Worm (Caenorhabditis elegans) whole organism, early embryonic: ENCODE measurements around the gene twk-39.

Source experiments
- B0310.2 ChIP-seq: sonication (generic microtip); optimal IDR thresholded peaks from 2 replicates; lab custom pipeline; 2016; ENCODE audit warnings: mild to moderate bottlenecking, missing genetic modification characterization, missing compliant biosample characterization
- F13C5.2 ChIP-seq: sonication (generic microtip); optimal IDR thresholded peaks from 2 replicates; lab custom pipeline; 2017; ENCODE audit warnings: mild to moderate bottlenecking, missing genetic modification characterization, inconsistent platforms, missing compliant biosample characterization
- aly-1 ChIP-seq: sonication (generic microtip); optimal IDR thresholded peaks from 2 replicates; lab custom pipeline; 2016; ENCODE audit warnings: missing genetic modification characterization, missing compliant biosample characterization
- ama-1 ChIP-seq: fragments of 150-350 bp; optimal IDR thresholded peaks from 2 replicates; lab custom pipeline; 2014
- ceh-13 ChIP-seq: fragments of 200-800 bp; sonication (Bioruptor generic); optimal IDR thresholded peaks from 2 replicates; lab custom pipeline; 2018; ENCODE audit warnings: mild to moderate bottlenecking, missing genetic modification characterization, missing compliant biosample characterization
- ceh-36 ChIP-seq: sonication (generic microtip); optimal IDR thresholded peaks from 2 replicates; lab custom pipeline; 2016; ENCODE audit warnings: missing genetic modification characterization, inconsistent platforms, missing compliant biosample characterization
- ets-7 ChIP-seq: sonication (generic microtip); optimal IDR thresholded peaks from 2 replicates; lab custom pipeline; 2016; ENCODE audit warnings: missing genotype, missing genetic modification characterization, missing compliant biosample characterization
- flt-1 ChIP-seq: fragments of 200-800 bp; sonication (Bioruptor generic); IDR thresholded peaks from 2 replicates; pipeline ENCODE4 v1.3.6; 2022; ENCODE audit warnings: missing genetic modification characterization, missing compliant biosample characterization
- hmbx-1 ChIP-seq: sonication (generic microtip); optimal IDR thresholded peaks from 2 replicates; lab custom pipeline; 2016; ENCODE audit warnings: mild to moderate bottlenecking, missing genetic modification characterization, missing compliant biosample characterization
- hmg-4 ChIP-seq: fragments of 200-800 bp; sonication (Bioruptor generic); optimal IDR thresholded peaks from 2 replicates; lab custom pipeline; 2018; ENCODE audit warnings: mild to moderate bottlenecking, missing genetic modification characterization, missing compliant biosample characterization
- hnd-1 ChIP-seq: sonication (generic microtip); optimal IDR thresholded peaks from 2 replicates; lab custom pipeline; 2016; ENCODE audit warnings: missing genetic modification characterization, missing compliant biosample characterization
- pes-1 ChIP-seq: fragments of 200-800 bp; sonication (Bioruptor generic); IDR thresholded peaks from 2 replicates; pipeline ENCODE4 v1.3.6; 2022; ENCODE audit warnings: missing genetic modification reagents, missing genetic modification characterization, missing compliant biosample characterization
- scrt-1 ChIP-seq: fragments of 200-800 bp; sonication (Bioruptor generic); IDR thresholded peaks from 2 replicates; pipeline ENCODE4 v1.3.6; 2022; ENCODE audit warnings: missing genetic modification characterization, missing compliant biosample characterization
- sea-1 ChIP-seq: fragments of 200-800 bp; sonication (Bioruptor generic); conservative IDR thresholded peaks from 2 replicates; pipeline ENCODE4 v1.3.6; 2022; ENCODE audit warnings: missing genetic modification characterization, missing compliant biosample characterization
- tbx-11 ChIP-seq: fragments of 200-800 bp; sonication (Bioruptor generic); IDR thresholded peaks from 2 replicates; pipeline ENCODE4 v1.3.6; 2022; ENCODE audit warnings: missing genetic modification characterization, missing compliant biosample characterization
- tbx-37 ChIP-seq: fragments of 200-800 bp; sonication (Bioruptor generic); conservative IDR thresholded peaks from 2 replicates; pipeline ENCODE4 v1.3.6; 2022; ENCODE audit warnings: missing genetic modification reagents, missing genetic modification characterization, missing compliant biosample characterization
- tra-4 ChIP-seq: sonication (generic microtip); optimal IDR thresholded peaks from 2 replicates; lab custom pipeline; 2017; ENCODE audit warnings: missing genetic modification characterization, missing compliant biosample characterization

The twk-39 gene

ce11 chrIII:11822407-11822806 lies 26.9 kb downstream of the twk-39 start, which contains the start of gene maa-1:
maa-1 (minus strand) TSS chrIII:11822526.
- TF ChIP-seq ceh-13 (GFP tag; lab: Kevin White, UChicago) (no peak), hnd-1 (tag; lab: Kevin White, UChicago) (no peak)

ce11 chrIII:11823260-11823659 lies 27.7 kb downstream of the twk-39 start, which contains the start of gene C18D11.3:
C18D11.3 (plus strand) TSS chrIII:11823448.
- no peak for TF ChIP-seq B0310.2 (tag; lab: Kevin White, UChicago)
- no peak for TF ChIP-seq ama-1 (lab: Kevin White, UChicago)
- peak; percentile 64 for TF ChIP-seq F13C5.2 (tag; lab: Kevin White, UChicago)

- TF ChIP-seq ceh-13 (GFP tag; lab: Kevin White, UChicago) (no peak), ets-7 (tag; lab: Kevin White, UChicago) (no peak), tbx-37 (GFP tag; lab: Robert Waterston, UW) (no peak)
These were observed 28.5 kb downstream of the twk-39 start for ce11 chrIII:11824088-11824487.

ce11 chrIII:11824580-11824979 lies 29.0 kb downstream of the twk-39 start:
- TF ChIP-seq ceh-36 (tag; lab: Kevin White, UChicago): no peak
- no peak for TF ChIP-seq ceh-13 (GFP tag; lab: Kevin White, UChicago)
- TF ChIP-seq tbx-11 (GFP tag; lab: Robert Waterston, UW): no peak
- TF ChIP-seq pes-1 (GFP tag; lab: Robert Waterston, UW): no peak
- no peak for TF ChIP-seq hmbx-1 (tag; lab: Kevin White, UChicago)
- no peak for TF ChIP-seq flt-1 (GFP tag; lab: Robert Waterston, UW)
- TF ChIP-seq hnd-1 (tag; lab: Kevin White, UChicago): no peak
- TF ChIP-seq sea-1: no peak
- TF ChIP-seq ets-7 (tag; lab: Kevin White, UChicago): no peak
- TF ChIP-seq F13C5.2 (tag; lab: Kevin White, UChicago): no peak
- TF ChIP-seq ama-1 (lab: Kevin White, UChicago): no peak
- no peak for TF ChIP-seq tbx-37 (GFP tag; lab: Robert Waterston, UW)
- TF ChIP-seq B0310.2 (tag; lab: Kevin White, UChicago): no peak
- no peak for TF ChIP-seq aly-1 (tag; lab: Kevin White, UChicago)
- TF ChIP-seq hmg-4 (GFP tag; lab: Kevin White, UChicago): no peak
- no peak for TF ChIP-seq scrt-1
- TF ChIP-seq tra-4 (tag; lab: Kevin White, UChicago): no peak

ce11 chrIII:11825654-11826053 lies 30.1 kb downstream of the twk-39 start:
- no peak for TF ChIP-seq B0310.2 (tag; lab: Kevin White, UChicago)
- TF ChIP-seq tra-4 (tag; lab: Kevin White, UChicago): no peak
- TF ChIP-seq F13C5.2 (tag; lab: Kevin White, UChicago): peak; percentile 10
- TF ChIP-seq hmbx-1 (tag; lab: Kevin White, UChicago): no peak
- no peak for TF ChIP-seq ceh-36 (tag; lab: Kevin White, UChicago)
- peak; percentile 8 for TF ChIP-seq hmg-4 (GFP tag; lab: Kevin White, UChicago)
- no peak for TF ChIP-seq ceh-13 (GFP tag; lab: Kevin White, UChicago)
- TF ChIP-seq aly-1 (tag; lab: Kevin White, UChicago): no peak
- 0 out of 2 replicates have a peak, but pooled peaks have one; percentile 10 for TF ChIP-seq tbx-11 (GFP tag; lab: Robert Waterston, UW)
- no peak for TF ChIP-seq tbx-37 (GFP tag; lab: Robert Waterston, UW)
- 0 out of 2 replicates have a peak, but pooled peaks have one; percentile 32 for TF ChIP-seq flt-1 (GFP tag; lab: Robert Waterston, UW)
- TF ChIP-seq ama-1 (lab: Kevin White, UChicago): no peak
- TF ChIP-seq hnd-1 (tag; lab: Kevin White, UChicago): no peak
- TF ChIP-seq sea-1: 0 out of 2 replicates have a peak, but pooled peaks have one; percentile 45
- peak; percentile 26; the same call in 1 of the 2 replicates for TF ChIP-seq pes-1 (GFP tag; lab: Robert Waterston, UW)
- TF ChIP-seq scrt-1: no peak

ce11 chrIII:11826118-11826517 lies 30.6 kb downstream of the twk-39 start, which contains the start of gene rsp-8:
rsp-8 (plus strand) TSS chrIII:11826418.
- no peak for TF ChIP-seq pes-1 (GFP tag; lab: Robert Waterston, UW)
- TF ChIP-seq hmbx-1 (tag; lab: Kevin White, UChicago): no peak
- no peak for TF ChIP-seq ets-7 (tag; lab: Kevin White, UChicago)
- TF ChIP-seq tra-4 (tag; lab: Kevin White, UChicago): no peak
- TF ChIP-seq hnd-1 (tag; lab: Kevin White, UChicago): no peak
- TF ChIP-seq F13C5.2 (tag; lab: Kevin White, UChicago): no peak
- TF ChIP-seq scrt-1: no peak
- TF ChIP-seq B0310.2 (tag; lab: Kevin White, UChicago): no peak

- TF ChIP-seq hnd-1 (tag; lab: Kevin White, UChicago): no peak
- no peak for TF ChIP-seq sea-1
- no peak for TF ChIP-seq tbx-37 (GFP tag; lab: Robert Waterston, UW)
- TF ChIP-seq ceh-36 (tag; lab: Kevin White, UChicago): no peak
These were observed 33.5 kb downstream of the twk-39 start for ce11 chrIII:11829062-11829461.

- no peak for TF ChIP-seq hmg-4 (GFP tag; lab: Kevin White, UChicago)
- no peak for TF ChIP-seq hmbx-1 (tag; lab: Kevin White, UChicago)
- TF ChIP-seq scrt-1: no peak
- TF ChIP-seq ets-7 (tag; lab: Kevin White, UChicago): no peak
- no peak for TF ChIP-seq tbx-37 (GFP tag; lab: Robert Waterston, UW)
- no peak for TF ChIP-seq aly-1 (tag; lab: Kevin White, UChicago)
- no peak for TF ChIP-seq F13C5.2 (tag; lab: Kevin White, UChicago)
- TF ChIP-seq flt-1 (GFP tag; lab: Robert Waterston, UW): no peak
- no peak for TF ChIP-seq B0310.2 (tag; lab: Kevin White, UChicago)
- no peak for TF ChIP-seq ceh-36 (tag; lab: Kevin White, UChicago)
- TF ChIP-seq ama-1 (lab: Kevin White, UChicago): no peak
These were observed 34.1 kb downstream of the twk-39 start for ce11 chrIII:11829585-11830195.
